Fruit fly (Drosophila melanogaster) whole organism, embryonic: ENCODE results near the gene Tom.

Source experiments
- CG10267 ChIP-seq: fragments of 200-800 bp; sonication (Bioruptor generic); optimal IDR thresholded peaks from 2 replicates; lab custom pipeline; 2018; ENCODE audit warnings: missing biosample characterization, mild to moderate bottlenecking, missing genetic modification characterization, moderate library complexity
- CG10431 ChIP-seq: fragments of 200-800 bp; sonication (Bioruptor generic); optimal IDR thresholded peaks from 3 replicates; lab custom pipeline; 2018; ENCODE audit warnings: missing biosample characterization, mild to moderate bottlenecking, missing genetic modification characterization
- CG13424 ChIP-seq: fragments of 200-800 bp; sonication (Bioruptor generic); optimal IDR thresholded peaks from 2 replicates; lab custom pipeline; 2019; ENCODE audit warnings: missing biosample characterization, mild to moderate bottlenecking, missing genetic modification characterization, moderate library complexity
- CG13775 ChIP-seq: fragments of 200-800 bp; sonication (Bioruptor generic); optimal IDR thresholded peaks from 3 replicates; lab custom pipeline; 2017; ENCODE audit warnings: missing biosample characterization, mild to moderate bottlenecking, missing genetic modification characterization
- CG14014 ChIP-seq: fragments of 200-800 bp; sonication (Bioruptor generic); IDR thresholded peaks from 2 replicates; pipeline ENCODE4 v1.3.6; 2022; ENCODE audit warnings: missing biosample characterization, missing genetic modification characterization
- CG15011 ChIP-seq: fragments of 200-800 bp; sonication (Bioruptor generic); optimal IDR thresholded peaks from 3 replicates; lab custom pipeline; 2018; ENCODE audit warnings: missing biosample characterization, mild to moderate bottlenecking, missing genetic modification characterization
- CG1602 ChIP-seq: fragments of 200-800 bp; sonication (Bioruptor generic); optimal IDR thresholded peaks from 3 replicates; lab custom pipeline; 2016; ENCODE audit warnings: missing biosample characterization, missing genetic modification characterization
- CG1603 ChIP-seq: fragments of 200-800 bp; sonication (Bioruptor generic); optimal IDR thresholded peaks from 2 replicates; lab custom pipeline; 2019; ENCODE audit warnings: missing biosample characterization, mild to moderate bottlenecking, missing genetic modification characterization, moderate library complexity
- CG2202 ChIP-seq: fragments of 200-800 bp; sonication (Bioruptor generic); optimal IDR thresholded peaks from 2 replicates; lab custom pipeline; 2018; ENCODE audit warnings: missing biosample characterization, mild to moderate bottlenecking, missing genetic modification characterization
- CG4328 ChIP-seq: fragments of 200-800 bp; sonication (Bioruptor generic); optimal IDR thresholded peaks from 3 replicates; lab custom pipeline; 2017; ENCODE audit warnings: missing biosample characterization, missing genetic modification reagents, missing genetic modification characterization
- CG43689 ChIP-seq: fragments of 200-800 bp; sonication (Bioruptor generic); IDR thresholded peaks from 2 replicates; pipeline ENCODE4 v1.3.6; 2022; ENCODE audit warnings: missing biosample characterization, missing genetic modification characterization
- CG4404 ChIP-seq: fragments of 200-800 bp; sonication (Bioruptor generic); IDR thresholded peaks from 2 replicates; pipeline ENCODE4 v1.3.6; 2022; ENCODE audit warnings: missing biosample characterization, missing genetic modification characterization
- CG4424 ChIP-seq: fragments of 200-800 bp; sonication (Bioruptor generic); optimal IDR thresholded peaks from 3 replicates; lab custom pipeline; 2016; ENCODE audit warnings: missing biosample characterization, missing genetic modification characterization
- CG4707 ChIP-seq: fragments of 200-800 bp; sonication (Bioruptor generic); optimal IDR thresholded peaks from 2 replicates; lab custom pipeline; 2018; ENCODE audit warnings: missing biosample characterization, mild to moderate bottlenecking, missing genetic modification characterization, moderate library complexity
- CG6689 ChIP-seq: fragments of 200-800 bp; sonication (Bioruptor generic); IDR thresholded peaks from 2 replicates; pipeline ENCODE4 v1.3.6; 2022; ENCODE audit warnings: missing biosample characterization, missing genetic modification characterization
- CG6791 ChIP-seq: fragments of 200-800 bp; sonication (Bioruptor generic); IDR thresholded peaks from 3 replicates; pipeline ENCODE4 v1.3.6; 2022; ENCODE audit warnings: missing biosample characterization, missing genetic modification characterization; ENCODE audit not compliant: partially characterized antibody
- CG7786 ChIP-seq: fragments of 200-800 bp; sonication (Bioruptor generic); optimal IDR thresholded peaks from 2 replicates; lab custom pipeline; 2016; ENCODE audit warnings: missing biosample characterization, missing genetic modification characterization
- CG8281 ChIP-seq: fragments of 200-800 bp; sonication (Bioruptor generic); optimal IDR thresholded peaks from 2 replicates; lab custom pipeline; 2018; ENCODE audit warnings: missing biosample characterization, mild to moderate bottlenecking, missing genetic modification characterization, moderate library complexity
- CoRest ChIP-seq: fragments of 200-800 bp; sonication (Bioruptor generic); optimal IDR thresholded peaks from 3 replicates; lab custom pipeline; 2018; ENCODE audit warnings: missing biosample characterization, mild to moderate bottlenecking, missing genetic modification characterization, moderate library complexity
- Dbx ChIP-seq: fragments of 200-800 bp; sonication (Bioruptor generic); IDR thresholded peaks from 3 replicates; pipeline ENCODE4 v1.3.6; 2022; ENCODE audit warnings: missing biosample characterization, missing genetic modification characterization
- Doc2 ChIP-seq: fragments of 200-800 bp; sonication (Bioruptor generic); IDR thresholded peaks from 2 replicates; pipeline ENCODE4 v1.3.6; 2022; ENCODE audit warnings: missing biosample characterization, missing genetic modification characterization
- Fer1 ChIP-seq: fragments of 200-800 bp; sonication (Bioruptor generic); optimal IDR thresholded peaks from 2 replicates; lab custom pipeline; 2017; ENCODE audit warnings: missing biosample characterization, mild to moderate bottlenecking, missing genetic modification characterization
- Hr3 ChIP-seq: fragments of 200-800 bp; sonication (Bioruptor generic); optimal IDR thresholded peaks from 3 replicates; lab custom pipeline; 2016; ENCODE audit warnings: missing biosample characterization, missing genetic modification characterization
- Hr51 ChIP-seq, 2 experiments: fragments of 200-800 bp; sonication (Bioruptor generic); optimal IDR thresholded peaks; 2 replicates in 1 of 2; 3 replicates in 1 of 2; lab custom pipeline; 2016 to 2018; ENCODE audit warnings: missing biosample characterization in 2 of 2, missing genetic modification characterization in 2 of 2, mild to moderate bottlenecking in 1 of 2, moderate library complexity in 1 of 2
- Lim3 ChIP-seq: fragments of 200-800 bp; sonication (Bioruptor generic); IDR thresholded peaks from 2 replicates; pipeline ENCODE4 v1.3.6; 2022; ENCODE audit warnings: missing biosample characterization, missing genetic modification characterization
- Mes4 ChIP-seq: fragments of 200-800 bp; sonication (Bioruptor generic); optimal IDR thresholded peaks from 2 replicates; lab custom pipeline; 2016; ENCODE audit warnings: missing biosample characterization, missing genetic modification characterization
- NC2α ChIP-seq: fragments of 200-800 bp; sonication (Bioruptor generic); optimal IDR thresholded peaks from 2 replicates; lab custom pipeline; 2016; ENCODE audit warnings: missing biosample characterization, missing genetic modification characterization
- Nf-YA ChIP-seq: fragments of 200-800 bp; sonication (Bioruptor generic); IDR thresholded peaks from 2 replicates; pipeline ENCODE4 v1.3.6; 2022; ENCODE audit warnings: missing biosample characterization, missing genetic modification characterization
- Stat92E ChIP-seq, 3 experiments: fragments of >200 bp in 2 of 3; fragments of 200-800 bp in 1 of 3; sonication (Bioruptor generic) in 1 of 3; optimal IDR thresholded peaks; 2 replicates each; lab custom pipeline; 2017 to 2019; ENCODE audit warnings: missing biosample characterization in 3 of 3, missing genetic modification characterization in 3 of 3, mild to moderate bottlenecking in 1 of 3, moderate library complexity in 1 of 3
- Tbp ChIP-seq: fragments of >200 bp; optimal IDR thresholded peaks from 2 replicates; lab custom pipeline; 2018; ENCODE audit warnings: missing biosample characterization, missing genetic modification characterization
- bsh ChIP-seq, 2 experiments: fragments of 200-800 bp; sonication (Bioruptor generic); optimal IDR thresholded peaks; 2 replicates each; lab custom pipeline; 2017 to 2018; ENCODE audit warnings: mild to moderate bottlenecking in 2 of 2, missing biosample characterization in 2 of 2, missing genetic modification characterization in 2 of 2, moderate library complexity in 1 of 2
- cg ChIP-seq: fragments of 200-800 bp; sonication (Bioruptor generic); optimal IDR thresholded peaks from 3 replicates; lab custom pipeline; 2019; ENCODE audit warnings: missing biosample characterization, mild to moderate bottlenecking, missing genetic modification characterization, moderate library complexity
- crp ChIP-seq, 2 experiments: fragments of 200-800 bp; sonication (Bioruptor generic); optimal IDR thresholded peaks; 2 replicates in 1 of 2; 3 replicates in 1 of 2; lab custom pipeline; 2017; ENCODE audit warnings: missing biosample characterization in 2 of 2, missing genetic modification characterization in 2 of 2, mild to moderate bottlenecking in 1 of 2, moderate library complexity in 1 of 2
- eve ChIP-seq, 2 experiments: fragments of >200 bp; optimal IDR thresholded peaks; 2 replicates each; lab custom pipeline; 2017; ENCODE audit warnings: missing biosample characterization in 2 of 2, missing genetic modification characterization in 2 of 2
- hkb ChIP-seq, 2 experiments: fragments of 200-800 bp in 1 of 2; fragments of >200 bp in 1 of 2; sonication (Bioruptor generic) in 1 of 2; IDR thresholded peaks in 1 of 2; optimal IDR thresholded peaks in 1 of 2; 2 replicates each; pipeline versions ENCODE4 v1.3.6 to Lab custom; 2017 to 2022; ENCODE audit warnings: missing biosample characterization in 1 of 2, missing genetic modification characterization in 1 of 2
- lbe ChIP-seq: fragments of 200-800 bp; sonication (Bioruptor generic); optimal IDR thresholded peaks from 2 replicates; lab custom pipeline; 2016; ENCODE audit warnings: missing biosample characterization, mild to moderate bottlenecking, missing genetic modification characterization
- nmo ChIP-seq: fragments of 200-800 bp; sonication (Bioruptor generic); optimal IDR thresholded peaks from 2 replicates; lab custom pipeline; 2018; ENCODE audit warnings: missing biosample characterization, mild to moderate bottlenecking, missing genetic modification characterization, moderate library complexity
- onecut ChIP-seq: fragments of 200-800 bp; sonication (Bioruptor generic); IDR thresholded peaks from 2 replicates; pipeline ENCODE4 v1.3.6; 2022; ENCODE audit warnings: missing biosample characterization, missing genetic modification characterization
- phol ChIP-seq: fragments of 200-800 bp; sonication (Bioruptor generic); optimal IDR thresholded peaks from 3 replicates; lab custom pipeline; 2018; ENCODE audit warnings: missing biosample characterization, mild to moderate bottlenecking, missing genetic modification characterization, moderate library complexity
- sqz ChIP-seq: fragments of 200-800 bp; sonication (Bioruptor generic); optimal IDR thresholded peaks from 3 replicates; lab custom pipeline; 2018; ENCODE audit warnings: missing biosample characterization, mild to moderate bottlenecking, missing genetic modification characterization
- sr ChIP-seq: fragments of 200-800 bp; sonication (Bioruptor generic); IDR thresholded peaks from 3 replicates; pipeline ENCODE4 v1.3.6; 2022; ENCODE audit warnings: missing biosample characterization, missing genetic modification characterization
- stwl ChIP-seq: fragments of 200-800 bp; sonication (Bioruptor generic); optimal IDR thresholded peaks from 3 replicates; lab custom pipeline; 2018; ENCODE audit warnings: missing biosample characterization, mild to moderate bottlenecking, missing genetic modification characterization, moderate library complexity
- tio ChIP-seq: fragments of 200-800 bp; sonication (Bioruptor generic); optimal IDR thresholded peaks from 2 replicates; lab custom pipeline; 2017; ENCODE audit warnings: missing biosample characterization, missing genetic modification characterization, inconsistent platforms
- ttk ChIP-seq: fragments of 200-800 bp; sonication (Bioruptor generic); IDR thresholded peaks from 2 replicates; pipeline ENCODE4 v2.1.2; 2022; ENCODE audit warnings: missing biosample characterization, missing genetic modification characterization
- twi ChIP-seq: fragments of 200-800 bp; optimal IDR thresholded peaks from 2 replicates; lab custom pipeline; 2019; ENCODE audit warnings: missing biosample characterization, mild to moderate bottlenecking, missing genetic modification characterization, moderate library complexity
- wdn ChIP-seq: fragments of 200-800 bp; sonication (Bioruptor generic); IDR thresholded peaks from 2 replicates; pipeline ENCODE4 v1.3.6; 2022; ENCODE audit warnings: missing biosample characterization, missing genetic modification characterization
- yki ChIP-seq: fragments of >200 bp; optimal IDR thresholded peaks from 3 replicates; lab custom pipeline; 2018

Tom gene

dm6 chr3L:14977536-14978495, 8.7 kb downstream of the Tom start (continued):
- peak; percentile 71 for TF ChIP-seq CoRest
- TF ChIP-seq CG6791, result peak; percentile 62; the same call in 1 of the 3 replicates
- TF ChIP-seq Dbx (GFP tag; lab: Robert Waterston, UW), result no peak
- peak; percentile 32 for TF ChIP-seq CG8281
- peak; percentile 8 for TF ChIP-seq CG1603 (tag; lab: Kevin White, UChicago)
- no peak; the same call in 1 of the 2 replicates for TF ChIP-seq onecut
- TF ChIP-seq ttk (GFP tag; lab: Robert Waterston, UW), result peak; percentile 21; the same call in 1 of the 2 replicates
- TF ChIP-seq Lim3, result no peak
- TF ChIP-seq Tbp (GFP tag; lab: Kevin White, UChicago), result no peak
- TF ChIP-seq cg (GFP tag; lab: Kevin White, UChicago), result peak; percentile 91
- TF ChIP-seq CG10267 (tag; lab: Kevin White, UChicago), result peak; percentile 47
- TF ChIP-seq Mes4 (GFP tag; lab: Kevin White, UChicago), result no peak
- TF ChIP-seq CG4424, result peak; percentile 74
- peak; percentile 54 for TF ChIP-seq sqz (GFP tag; lab: Kevin White, UChicago)
- TF ChIP-seq yki, result no peak
- peak; percentile 27 for TF ChIP-seq CG10431
- peak; percentile 32 for TF ChIP-seq CG7786 (GFP tag; lab: Kevin White, UChicago)
- no peak for TF ChIP-seq Nf-YA (GFP tag; lab: Robert Waterston, UW)
- TF ChIP-seq eve (GFP tag; optimal IDR thresholded peaks at IDR 0.05; lab: Kevin White, UChicago), result peak in 1 of 2 experiments; percentile 59
- TF ChIP-seq CG15011, result no peak
- no peak for TF ChIP-seq CG2202
- TF ChIP-seq CG4328 (GFP tag; lab: Kevin White, UChicago), result no peak
- peak; percentile 2 for TF ChIP-seq twi (tag; lab: Kevin White, UChicago)
- peak; percentile 75 for TF ChIP-seq phol (tag; lab: Kevin White, UChicago)
- TF ChIP-seq CG13775, result peak; percentile 77
- peak; percentile 61 for TF ChIP-seq CG1602
- no peak for TF ChIP-seq Doc2 (GFP tag; lab: Robert Waterston, UW)
- TF ChIP-seq sr, result no peak; the same call in 2 of the 3 replicates
- TF ChIP-seq hkb (optimal IDR thresholded peaks at IDR 0.05; lab: Kevin White, UChicago), result no peak
- TF ChIP-seq hkb (GFP tag; IDR thresholded peaks at IDR 0.05; lab: Robert Waterston, UW), result peak; percentile 68
- no peak for TF ChIP-seq CG43689 (GFP tag; lab: Robert Waterston, UW)
- peak in 1 of 2 experiments; percentile 14 for TF ChIP-seq Hr51 (GFP tag; optimal IDR thresholded peaks at IDR 0.05; lab: Kevin White, UChicago)
- peak; percentile 15 for TF ChIP-seq CG4707 (GFP tag; lab: Kevin White, UChicago)
- TF ChIP-seq wdn, result 0 out of 2 replicates have a peak, but pooled peaks have one; percentile 15
- TF ChIP-seq Hr3 (GFP tag; lab: Kevin White, UChicago), result peak; percentile 64
- TF ChIP-seq tio (GFP tag; lab: Kevin White, UChicago), result peak; percentile 72
- no peak for TF ChIP-seq Fer1 (GFP tag; lab: Kevin White, UChicago)
- TF ChIP-seq CG6689 (GFP tag; lab: Robert Waterston, UW), result peak; percentile 30; the same call in 1 of the 2 replicates
- no peak for TF ChIP-seq stwl
- no peak for TF ChIP-seq lbe (GFP tag; lab: Kevin White, UChicago)
- TF ChIP-seq crp (GFP tag; optimal IDR thresholded peaks at IDR 0.05; lab: Kevin White, UChicago), result peak in 1 of 2 experiments; percentile 3
- peak; percentile 73 for TF ChIP-seq nmo (GFP tag; lab: Kevin White, UChicago)
- TF ChIP-seq CG4404, result 0 out of 2 replicates have a peak, but pooled peaks have one; percentile 29
- TF ChIP-seq CG14014, result peak; percentile 32; the same call in 1 of the 2 replicates
- TF ChIP-seq CG13424, result peak; percentile 43
- TF ChIP-seq NC2α (GFP tag; lab: Kevin White, UChicago), result no peak
- peak in 1 of 3 experiments; percentile 7 for TF ChIP-seq Stat92E (GFP tag; optimal IDR thresholded peaks at IDR 0.05; lab: Kevin White, UChicago)
- peak in 1 of 2 experiments; percentile 37 for TF ChIP-seq bsh (GFP tag; optimal IDR thresholded peaks at IDR 0.05; lab: Kevin White, UChicago)
